Worm (Caenorhabditis elegans): ENCODE results near the gene idpb-3.
A peak's percentile ranks its signal among the peaks of the same experiment; 100 is the strongest.

idpb-3 gene

ce11 chrII:5056254-5056653 is 45.3 kb downstream of the idpb-3 start:
- no peak for TF ChIP-seq eor-1 (tag; optimal IDR thresholded peaks at IDR 0.05)
- peak; percentile 2 for TF ChIP-seq elt-2 (tag; optimal IDR thresholded peaks at IDR 0.05)
- no peak for TF ChIP-seq pha-4 (tag; optimal IDR thresholded peaks at IDR 0.05)

- TF ChIP-seq zag-1 (tag; optimal IDR thresholded peaks at IDR 0.05) (no peak), elt-1 (tag; optimal IDR thresholded peaks at IDR 0.05) (peak; percentile 47), nhr-28 (tag; optimal IDR thresholded peaks at IDR 0.05) (no peak), ceh-16 (tag; optimal IDR thresholded peaks at IDR 0.05) (no peak), ztf-11 (tag; optimal IDR thresholded peaks at IDR 0.05) (no peak), nhr-11 (tag; optimal IDR thresholded peaks at IDR 0.05) (peak; percentile 82), ceh-28 (tag; optimal IDR thresholded peaks at IDR 0.05) (peak; percentile 89), nhr-25 (tag; optimal IDR thresholded peaks at IDR 0.05) (peak; percentile 99), fkh-2 (tag; optimal IDR thresholded peaks at IDR 0.05) (no peak), hmg-11 (tag; optimal IDR thresholded peaks at IDR 0.05) (peak; percentile 86), nhr-237 (tag; optimal IDR thresholded peaks at IDR 0.05) (no peak), ZK546.5 (tag; optimal IDR thresholded peaks at IDR 0.05) (peak; percentile 37), fos-1 (tag; optimal IDR thresholded peaks at IDR 0.05) (no peak), egl-27 (tag; optimal IDR thresholded peaks at IDR 0.05) (no peak), nhr-67 (tag; optimal IDR thresholded peaks at IDR 0.05) (no peak), jun-1 (tag; optimal IDR thresholded peaks at IDR 0.05) (peak; percentile 77), mdl-1 (tag; optimal IDR thresholded peaks at IDR 0.05) (no peak), eor-1 (tag; optimal IDR thresholded peaks at IDR 0.05) (no peak), elt-2 (tag; optimal IDR thresholded peaks at IDR 0.05) (peak; percentile 98), unc-39 (tag; optimal IDR thresholded peaks at IDR 0.05) (no peak), lin-39 (tag; optimal IDR thresholded peaks at IDR 0.05) (peak; percentile 96), nhr-43 (tag; optimal IDR thresholded peaks at IDR 0.05; ENCODE audit: poor library complexity, severe bottlenecking) (peak; percentile 94), lin-15B (tag; optimal IDR thresholded peaks at IDR 0.05) (peak; percentile 98), aly-2 (tag; optimal IDR thresholded peaks at IDR 0.05) (no peak), ama-1 (optimal IDR thresholded peaks at IDR 0.05) (peak; percentile 90), daf-12 (tag; optimal IDR thresholded peaks at IDR 0.05) (no peak), nhr-23 (tag; optimal IDR thresholded peaks at IDR 0.05) (peak; percentile 98), ztf-4 (tag; optimal IDR thresholded peaks at IDR 0.05) (peak; percentile 67), lsy-12 (tag; optimal IDR thresholded peaks at IDR 0.05) (peak; percentile 78), pha-4 (tag; optimal IDR thresholded peaks at IDR 0.05) (peak; percentile 99), ceh-82 (tag; optimal IDR thresholded peaks at IDR 0.05) (peak; percentile 48), snpc-4 (tag; optimal IDR thresholded peaks at IDR 0.05) (peak; percentile 96), nhr-77 (tag; optimal IDR thresholded peaks at IDR 0.05) (peak; percentile 13), sea-2 (GFP tag; optimal IDR thresholded peaks at IDR 0.05) (no peak), mml-1 (tag; optimal IDR thresholded peaks at IDR 0.05) (no peak), elt-3 (tag; optimal IDR thresholded peaks at IDR 0.05) (no peak), unc-62 (GFP tag; optimal IDR thresholded peaks at IDR 0.05) (peak; percentile 58), ceh-9 (tag; optimal IDR thresholded peaks at IDR 0.05) (no peak), pqm-1 (tag; optimal IDR thresholded peaks at IDR 0.05) (peak; percentile 91), nfya-1 (tag; optimal IDR thresholded peaks at IDR 0.05; ENCODE audit: insufficient read depth) (peak; percentile 99), fkh-10 (GFP tag; optimal IDR thresholded peaks at IDR 0.05) (peak; percentile 53), tbx-2 (tag; optimal IDR thresholded peaks at IDR 0.05) (peak; percentile 57), nhr-76 (tag; optimal IDR thresholded peaks at IDR 0.05) (peak; percentile 11), R02D3.7 (tag; optimal IDR thresholded peaks at IDR 0.05) (peak; percentile 84), nhr-12 (tag; optimal IDR thresholded peaks at IDR 0.05) (no peak), skn-1 (tag; optimal IDR thresholded peaks at IDR 0.05) (peak; percentile 91), egl-5 (tag; optimal IDR thresholded peaks at IDR 0.05) (peak; percentile 94)
Measured at ce11 chrII:5055129-5055666, 46.4 kb downstream of the idpb-3 start, which contains the start of the genes ify-1 and rpl-22. Gene ify-1 (minus strand): TSS chrII:5055179. Gene rpl-22 (plus strand): TSS chrII:5055616.

All from whole organism, L3 larva.